Worm (Caenorhabditis elegans) whole organism, L4 larva: ENCODE measurements around the gene K02C4.5.
A peak's percentile ranks its signal among the peaks of the same experiment; 100 is the strongest.

Experiments
- ama-1 ChIP-seq: fragments of 150-350 bp; optimal IDR thresholded peaks from 2 replicates; lab custom pipeline; 2014; ENCODE audit warnings: inconsistent platforms, mixed read lengths
- ceh-28 ChIP-seq: fragments of 150-350 bp; optimal IDR thresholded peaks from 2 replicates; lab custom pipeline; 2014; ENCODE audit warnings: missing biosample characterization, missing genetic modification reagents, missing genetic modification characterization
- daf-12 ChIP-seq: fragments of 150-350 bp; optimal IDR thresholded peaks from 2 replicates; lab custom pipeline; 2014; ENCODE audit warnings: missing biosample characterization, missing genetic modification reagents, missing genetic modification characterization
- mep-1 ChIP-seq: fragments of 150-350 bp; sonication (generic microtip); optimal IDR thresholded peaks from 3 replicates; lab custom pipeline; 2014; ENCODE audit warnings: missing biosample characterization, missing genetic modification characterization
- mxl-3 ChIP-seq: fragments of 200-800 bp; sonication (Bioruptor generic); optimal IDR thresholded peaks from 2 replicates; lab custom pipeline; 2018; ENCODE audit warnings: mild to moderate bottlenecking, missing genetic modification characterization, missing compliant biosample characterization
- nhr-11 ChIP-seq: fragments of 150-350 bp; optimal IDR thresholded peaks from 2 replicates; lab custom pipeline; 2014; ENCODE audit warnings: missing biosample characterization, missing genetic modification characterization
- nhr-48 ChIP-seq: sonication (generic microtip); optimal IDR thresholded peaks from 2 replicates; lab custom pipeline; 2016; ENCODE audit warnings: mild to moderate bottlenecking, missing genetic modification characterization, missing compliant biosample characterization
- nhr-77 ChIP-seq: fragments of 150-350 bp; optimal IDR thresholded peaks from 2 replicates; lab custom pipeline; 2014; ENCODE audit warnings: missing biosample characterization, missing genetic modification characterization
- unc-130 ChIP-seq: sonication (generic microtip); optimal IDR thresholded peaks from 2 replicates; lab custom pipeline; 2016; ENCODE audit warnings: missing genetic modification reagents, missing genetic modification characterization, missing compliant biosample characterization
- unc-39 ChIP-seq: sonication (generic microtip); optimal IDR thresholded peaks from 2 replicates; lab custom pipeline; 2017; ENCODE audit warnings: missing biosample characterization, missing genetic modification characterization
- zag-1 ChIP-seq: fragments of 150-350 bp; optimal IDR thresholded peaks from 2 replicates; lab custom pipeline; 2014; ENCODE audit warnings: missing biosample characterization, missing genetic modification characterization
- zfp-3 ChIP-seq: fragments of 200-800 bp; sonication (Bioruptor generic); conservative IDR thresholded peaks from 2 replicates; pipeline ENCODE4 v1.3.6; 2022; ENCODE audit warnings: missing genetic modification reagents, missing genetic modification characterization, missing compliant biosample characterization
- ztf-11 ChIP-seq: fragments of 150-350 bp; optimal IDR thresholded peaks from 2 replicates; lab custom pipeline; 2014; ENCODE audit warnings: missing biosample characterization, missing genetic modification characterization

ce11 chrII:8126132-8126531 lies 47.9 kb downstream of the K02C4.5 start:
- no peak for TF ChIP-seq unc-130 (GFP tag; lab: Kevin White, UChicago)
- peak; percentile 32 for TF ChIP-seq ceh-28 (tag; lab: Kevin White, UChicago)
- no peak for TF ChIP-seq daf-12 (tag; lab: Kevin White, UChicago)
- TF ChIP-seq nhr-11: no peak
- TF ChIP-seq mep-1 (tag; lab: Kevin White, UChicago): peak; percentile 64
- TF ChIP-seq ama-1 (lab: Kevin White, UChicago): no peak
- no peak for TF ChIP-seq unc-39 (tag; lab: Kevin White, UChicago)
- TF ChIP-seq mxl-3 (GFP tag; lab: Kevin White, UChicago): peak; percentile 64
- TF ChIP-seq nhr-77 (tag; lab: Kevin White, UChicago): no peak
- no peak for TF ChIP-seq zfp-3 (GFP tag; lab: Robert Waterston, UW)
- no peak for TF ChIP-seq ztf-11
- TF ChIP-seq nhr-48 (tag; lab: Kevin White, UChicago): no peak
- no peak for TF ChIP-seq zag-1 (tag; lab: Kevin White, UChicago)
